Worm (Caenorhabditis elegans) whole organism, mixed stage, embryonic: Measurements from ENCODE around the gene R02F11.11.

ENCODE experiments used
- ces-1 ChIP-seq: fragments of 150-350 bp; optimal IDR thresholded peaks from 2 replicates; lab custom pipeline; 2014; ENCODE audit warnings: missing biosample characterization, missing genetic modification reagents, missing genetic modification characterization
- elt-1 ChIP-seq: sonication (generic microtip); optimal IDR thresholded peaks from 2 replicates; lab custom pipeline; 2017; ENCODE audit warnings: missing genetic modification characterization, mild to moderate bottlenecking, missing compliant biosample characterization, antibody characterized with exemption, moderate library complexity, borderline replicate concordance; ENCODE audit not compliant: insufficient read depth
- elt-3 ChIP-seq: fragments of 150-350 bp; optimal IDR thresholded peaks from 2 replicates; lab custom pipeline; 2014; ENCODE audit warnings: missing biosample characterization, missing genetic modification characterization
- lin-13 ChIP-seq: fragments of 150-350 bp; optimal IDR thresholded peaks from 2 replicates; lab custom pipeline; 2014; ENCODE audit warnings: missing biosample characterization, missing genetic modification characterization
- lsy-2 ChIP-seq: fragments of 150-350 bp; optimal IDR thresholded peaks from 2 replicates; lab custom pipeline; 2014; ENCODE audit warnings: missing biosample characterization, missing genetic modification characterization
- mls-2 ChIP-seq: sonication (generic microtip); optimal IDR thresholded peaks from 2 replicates; lab custom pipeline; 2016; ENCODE audit warnings: mild to moderate bottlenecking, missing genetic modification characterization, moderate library complexity, missing compliant biosample characterization
- nhr-12 ChIP-seq: fragments of 150-350 bp; optimal IDR thresholded peaks from 2 replicates; lab custom pipeline; 2014; ENCODE audit warnings: missing biosample characterization, missing genetic modification characterization
- nhr-237 ChIP-seq: fragments of 150-350 bp; optimal IDR thresholded peaks from 2 replicates; lab custom pipeline; 2014; ENCODE audit warnings: missing biosample characterization, missing genetic modification characterization
- nhr-28 ChIP-seq: fragments of 150-350 bp; optimal IDR thresholded peaks from 2 replicates; lab custom pipeline; 2014; ENCODE audit warnings: missing biosample characterization, missing genetic modification characterization
- nhr-76 ChIP-seq: sonication (generic microtip); optimal IDR thresholded peaks from 2 replicates; lab custom pipeline; 2017; ENCODE audit warnings: missing biosample characterization, missing genetic modification characterization
- snpc-4 ChIP-seq: fragments of 150-350 bp; optimal IDR thresholded peaks from 2 replicates; lab custom pipeline; 2014; ENCODE audit warnings: missing biosample characterization, missing genetic modification characterization

DNA sequence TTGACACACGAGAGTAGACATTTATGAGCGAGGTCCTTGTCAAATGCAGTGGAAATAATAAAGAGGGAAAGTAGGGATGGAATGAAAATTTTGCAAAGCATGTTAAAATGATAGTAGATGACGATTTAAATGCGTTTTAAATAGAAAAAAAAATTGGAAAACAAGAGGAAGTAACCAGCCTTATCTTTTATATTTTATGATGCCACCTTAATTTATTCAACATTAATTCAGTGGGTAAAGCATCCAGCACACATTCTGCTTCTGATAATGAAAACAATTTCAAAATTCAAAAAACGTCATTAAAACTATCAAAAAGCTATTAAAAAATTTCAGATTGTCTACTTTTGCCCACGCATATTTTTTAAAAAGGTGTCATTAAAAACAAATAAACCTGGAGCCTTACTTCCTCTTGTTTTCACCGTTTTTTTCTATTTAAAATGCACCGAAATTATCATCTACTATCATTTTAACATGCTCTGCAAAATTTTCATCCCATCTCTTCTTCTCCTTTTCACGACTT, 6.3 kb upstream of the R02F11.11 start, which contains the start of the genes Y60C6A.2 and Y60C6A.3:
- TF ChIP-seq nhr-237 (tag; lab: Kevin White, UChicago) = no peak
- TF ChIP-seq lin-13 = no peak
- TF ChIP-seq nhr-76 (tag; lab: Kevin White, UChicago) = no peak
- no peak for TF ChIP-seq snpc-4 (tag; lab: Kevin White, UChicago)
- no peak for TF ChIP-seq elt-1 (tag; lab: Kevin White, UChicago)
- no peak for TF ChIP-seq mls-2
- TF ChIP-seq nhr-28 (tag; lab: Kevin White, UChicago) = no peak
- no peak for TF ChIP-seq ces-1
- TF ChIP-seq lsy-2 (tag; lab: Kevin White, UChicago) = no peak
- no peak for TF ChIP-seq elt-3
- no peak for TF ChIP-seq nhr-12 (tag; lab: Kevin White, UChicago)
